Worm (Caenorhabditis elegans): Measurements from ENCODE around the gene sdz-18.

The sdz-18 gene

DNA sequence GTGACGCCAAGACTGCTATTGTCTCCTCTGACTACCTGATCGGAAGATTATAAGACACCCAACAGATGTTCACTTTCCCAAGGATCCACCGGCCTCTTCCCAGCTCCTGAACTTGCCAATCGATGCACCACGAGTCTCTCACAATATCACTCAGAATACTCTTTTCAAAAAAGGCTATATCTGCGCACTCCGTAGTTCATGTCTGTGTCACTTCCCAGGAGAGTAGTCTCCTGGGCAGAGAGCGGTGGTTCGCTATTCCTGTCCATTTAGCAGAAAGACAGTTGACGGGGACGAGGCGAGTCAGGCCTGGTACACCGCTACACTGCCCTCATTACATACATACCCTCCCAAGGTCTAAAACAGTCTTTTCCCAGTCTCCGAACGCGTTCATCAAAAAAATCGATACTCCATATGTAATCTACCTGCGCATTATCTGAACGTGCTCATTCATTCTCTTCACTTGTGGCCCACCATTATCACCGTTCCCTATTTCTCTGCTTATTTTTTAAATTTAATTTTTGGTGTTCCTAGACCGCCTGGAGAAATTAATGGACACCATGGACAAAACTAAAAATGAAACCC, 8.6 kb upstream of the sdz-18 start, which contains the start of gene btb-6:
Gene btb-6, plus strand, starts transcription at position 532 of the 582 bp plus-strand sequence.
- TF ChIP-seq unc-62 (GFP tag; optimal IDR thresholded peaks at IDR 0.05), result no peak

DNA sequence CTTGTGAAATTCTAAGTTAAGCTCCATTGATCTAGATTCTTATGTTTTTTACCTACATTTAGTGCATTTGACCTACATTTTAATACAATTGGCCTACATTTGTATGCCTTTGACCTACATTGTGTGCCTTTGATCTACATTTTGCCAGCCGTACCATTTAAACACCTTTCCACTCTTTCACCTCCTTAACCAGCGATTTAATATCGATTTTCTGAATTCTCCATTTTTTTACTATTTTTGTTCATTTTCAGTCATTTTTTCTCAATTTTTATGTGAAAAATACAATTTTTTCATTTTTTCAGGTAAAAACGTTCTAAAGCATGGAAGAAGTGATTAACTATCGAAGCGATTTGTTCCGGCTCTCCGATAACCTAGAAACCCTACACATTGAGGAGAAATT, 6.7 kb upstream of the sdz-18 start, which contains the start of gene btb-7:
Gene btb-7, plus strand, starts transcription at position 301 of the 400 bp plus-strand sequence.
- TF ChIP-seq unc-62 (GFP tag; optimal IDR thresholded peaks at IDR 0.05), result no peak

DNA sequence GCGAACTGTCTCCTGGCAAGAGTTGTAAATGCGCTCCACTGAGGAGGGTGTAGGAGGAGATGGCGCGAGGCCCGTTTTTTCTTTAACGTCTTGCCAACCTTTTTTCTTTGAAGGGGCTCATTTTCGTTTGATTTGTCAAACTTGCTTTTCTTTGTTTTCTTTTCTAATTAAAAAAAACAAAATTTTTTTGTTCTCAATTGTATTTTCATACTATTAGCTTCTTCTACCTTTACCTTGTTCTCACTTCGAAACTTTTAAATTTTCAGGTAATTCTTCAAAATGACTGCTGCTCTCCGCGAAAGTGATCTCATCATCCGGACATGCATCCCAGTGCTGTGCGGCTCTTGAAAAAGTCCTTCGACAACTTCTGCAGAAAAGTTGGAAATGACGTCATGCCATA, 3.7 kb upstream of the sdz-18 start, which contains the start of gene fbxa-184:
Gene fbxa-184, plus strand, starts transcription at position 301 of the 400 bp plus-strand sequence.
- no peak for TF ChIP-seq unc-62 (GFP tag; optimal IDR thresholded peaks at IDR 0.05)

DNA sequence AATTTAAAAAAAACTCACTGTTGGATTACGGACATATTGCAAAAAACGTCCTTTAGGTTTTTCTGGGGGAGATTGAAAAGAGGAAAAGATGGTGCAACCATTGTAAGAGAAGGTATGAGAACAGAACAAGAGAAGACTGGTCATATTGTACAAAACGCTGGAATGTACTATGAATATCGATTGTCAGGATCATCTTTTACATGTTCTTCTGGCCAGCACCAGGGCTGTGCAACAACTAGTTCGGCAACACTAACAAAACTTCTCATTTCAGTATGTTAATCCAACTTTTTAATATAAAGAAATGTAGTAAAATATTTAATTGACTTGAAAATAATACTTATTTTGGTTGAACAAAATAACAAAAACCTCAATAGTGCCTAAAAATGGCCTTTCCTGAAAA, 2.9 kb downstream of the sdz-18 start, which contains the start of gene fbxb-47:
Gene fbxb-47, minus strand, starts transcription at position 101 of the 400 bp plus-strand sequence.
- no peak for TF ChIP-seq unc-62 (GFP tag; optimal IDR thresholded peaks at IDR 0.05)

DNA sequence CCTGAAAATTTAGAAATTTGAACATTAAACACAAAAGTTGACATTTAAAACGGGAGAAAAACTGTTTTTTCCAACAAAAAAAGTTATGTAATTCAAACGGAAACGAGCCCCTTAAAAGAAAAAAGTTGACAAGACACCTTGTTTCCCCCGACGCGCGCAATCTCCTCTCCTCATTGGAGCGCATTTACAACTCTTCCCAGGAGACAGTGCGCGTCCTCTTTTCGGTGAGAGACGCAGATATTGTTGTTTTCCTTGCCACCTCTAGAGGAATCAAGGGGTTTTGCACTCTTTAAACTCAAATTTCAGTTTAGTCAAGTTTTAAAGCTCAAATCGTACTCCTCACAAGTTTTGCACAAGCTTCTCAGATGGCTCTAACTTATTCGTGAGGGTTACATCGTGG, 10.4 kb downstream of the sdz-18 start, which contains the start of gene F58E1.13:
Gene F58E1.13, minus strand, starts transcription at position 12 of the 400 bp plus-strand sequence.
- no peak for TF ChIP-seq unc-62 (GFP tag; optimal IDR thresholded peaks at IDR 0.05)

DNA sequence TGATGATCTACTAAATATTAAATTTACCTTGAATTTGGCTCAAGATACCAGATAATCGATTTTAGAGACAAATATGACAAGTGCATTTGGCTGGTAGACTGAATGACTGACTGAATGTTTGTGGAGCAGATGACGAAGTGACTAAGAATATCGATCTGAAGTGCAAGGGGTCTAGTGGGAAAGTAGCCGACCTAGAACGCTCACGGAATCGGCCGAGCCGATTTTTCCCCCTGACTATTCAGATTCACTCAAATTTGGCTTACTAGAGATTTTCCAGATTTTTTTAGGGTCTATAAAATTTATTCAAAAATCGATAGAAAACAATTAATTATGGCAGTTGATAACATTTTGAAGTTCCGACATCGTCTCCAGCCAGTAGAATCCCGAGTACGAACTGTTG, 11.8 kb downstream of the sdz-18 start, which contains the start of gene fbxc-26:
Gene fbxc-26, minus strand, starts transcription at position 101 of the 400 bp plus-strand sequence.
- no peak for TF ChIP-seq unc-62 (GFP tag; optimal IDR thresholded peaks at IDR 0.05)

DNA sequence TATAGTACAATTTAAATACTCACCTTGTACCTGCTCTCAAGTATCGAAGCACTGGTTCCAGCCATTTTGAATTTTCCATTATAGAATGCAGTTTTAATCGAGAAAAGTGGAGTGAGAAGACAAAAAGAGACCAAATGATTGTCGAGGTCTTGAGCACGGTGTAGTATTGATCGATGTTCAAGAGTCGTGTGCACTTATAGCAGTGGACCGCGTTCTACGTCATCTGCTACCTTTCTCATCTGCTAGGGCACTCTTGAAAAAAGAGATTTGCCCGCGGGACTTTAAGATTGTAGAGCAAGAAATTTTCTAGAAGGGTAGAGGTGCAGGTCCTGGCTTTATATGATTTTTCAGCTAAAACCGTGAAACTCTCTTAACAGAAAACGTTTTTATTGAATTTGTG, 13.5 kb downstream of the sdz-18 start, which contains the start of gene fbxc-21:
Gene fbxc-21, minus strand, starts transcription at position 101 of the 400 bp plus-strand sequence.
- TF ChIP-seq unc-62 (GFP tag; optimal IDR thresholded peaks at IDR 0.05), result no peak

DNA sequence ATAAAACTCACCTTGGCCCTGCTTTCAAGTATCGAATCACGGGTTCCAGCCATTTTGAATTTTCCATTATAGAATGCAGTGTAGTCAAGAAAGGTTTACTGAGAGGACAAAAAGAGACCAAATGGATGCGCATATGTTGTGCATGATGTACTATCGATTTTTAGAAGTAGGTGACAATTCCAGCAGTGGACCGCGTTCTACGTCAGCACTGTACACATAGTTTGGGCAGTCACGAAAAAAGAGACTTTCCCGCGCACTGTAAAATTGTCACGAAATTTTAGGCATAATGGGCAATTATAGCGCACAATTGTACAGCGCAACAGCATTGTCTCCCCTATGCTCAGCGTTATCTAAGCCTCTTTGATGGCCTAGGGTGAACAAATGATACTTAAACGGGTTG, 15.3 kb downstream of the sdz-18 start, which contains the start of gene fbxc-22:
Gene fbxc-22, minus strand, starts transcription at position 101 of the 400 bp plus-strand sequence.
- TF ChIP-seq unc-62 (GFP tag; optimal IDR thresholded peaks at IDR 0.05), result no peak

DNA sequence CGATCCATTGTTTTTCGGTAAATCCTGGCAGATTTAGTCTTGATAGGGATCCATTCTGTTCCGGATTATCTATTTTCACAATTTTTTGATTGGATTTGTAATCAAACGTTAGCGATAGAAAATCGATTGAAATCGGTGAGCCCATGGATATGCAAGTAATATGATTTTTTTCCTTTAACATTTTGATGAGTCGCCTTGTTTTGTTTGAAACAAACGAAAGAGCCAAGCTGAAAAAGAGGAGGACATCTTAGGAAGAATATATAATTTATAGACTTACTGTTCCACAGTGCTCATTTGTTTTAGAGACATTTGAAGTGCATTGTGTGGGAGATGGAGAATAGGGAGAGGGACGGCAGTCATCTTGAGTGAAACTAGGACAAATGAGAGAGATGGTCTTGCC, 17.5 kb downstream of the sdz-18 start, which contains the start of the genes fbxb-18 and fbxb-19:
Gene fbxb-18, minus strand, starts transcription at position 101 of the 400 bp plus-strand sequence.
Gene fbxb-19, minus strand, starts transcription at position 369 of the 400 bp plus-strand sequence.
- TF ChIP-seq unc-62 (GFP tag; optimal IDR thresholded peaks at IDR 0.05), result no peak

DNA sequence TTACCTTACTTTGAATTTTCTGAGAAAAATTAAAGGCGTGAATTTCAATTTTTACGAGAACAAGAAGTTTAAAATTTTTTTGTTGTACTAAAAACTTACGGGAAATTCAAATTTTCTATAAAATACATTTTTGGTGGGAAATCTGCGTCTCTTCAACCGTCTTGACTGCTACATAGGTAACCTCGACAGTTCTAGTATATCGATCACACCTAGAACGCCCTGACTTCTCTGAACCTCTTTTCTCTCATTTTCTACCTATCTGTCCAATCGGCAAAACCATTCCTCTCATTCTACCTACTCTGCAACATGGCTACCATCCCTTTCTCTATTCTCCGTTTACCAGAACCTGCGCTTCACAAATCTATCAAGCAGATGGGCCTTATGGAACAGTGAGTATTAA, 22.5 kb downstream of the sdz-18 start, which contains the start of gene fbxb-25:
Gene fbxb-25, plus strand, starts transcription at position 301 of the 400 bp plus-strand sequence.
- TF ChIP-seq unc-62 (GFP tag; optimal IDR thresholded peaks at IDR 0.05), result no peak

DNA sequence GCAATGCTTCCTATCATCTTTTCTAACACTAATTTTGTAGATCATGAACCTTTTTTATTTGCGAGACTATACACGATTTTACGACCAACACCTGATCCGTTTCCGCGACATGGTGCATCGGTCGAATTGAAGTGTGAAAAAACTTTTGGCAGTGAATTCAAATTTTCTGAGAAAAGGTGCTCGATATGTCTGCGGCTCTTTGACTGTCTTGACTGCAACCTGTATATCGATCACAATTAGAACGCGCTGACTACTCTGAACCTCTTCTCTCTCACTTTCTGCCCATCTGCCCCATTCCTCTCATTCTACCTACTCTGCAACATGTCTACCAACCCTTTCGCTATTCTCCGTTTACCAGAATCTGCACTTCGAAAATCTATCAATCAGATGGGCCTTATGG, 24.1 kb downstream of the sdz-18 start, which contains the start of gene fbxb-26:
Gene fbxb-26, plus strand, starts transcription at position 301 of the 400 bp plus-strand sequence.
- no peak for TF ChIP-seq unc-62 (GFP tag; optimal IDR thresholded peaks at IDR 0.05)

DNA sequence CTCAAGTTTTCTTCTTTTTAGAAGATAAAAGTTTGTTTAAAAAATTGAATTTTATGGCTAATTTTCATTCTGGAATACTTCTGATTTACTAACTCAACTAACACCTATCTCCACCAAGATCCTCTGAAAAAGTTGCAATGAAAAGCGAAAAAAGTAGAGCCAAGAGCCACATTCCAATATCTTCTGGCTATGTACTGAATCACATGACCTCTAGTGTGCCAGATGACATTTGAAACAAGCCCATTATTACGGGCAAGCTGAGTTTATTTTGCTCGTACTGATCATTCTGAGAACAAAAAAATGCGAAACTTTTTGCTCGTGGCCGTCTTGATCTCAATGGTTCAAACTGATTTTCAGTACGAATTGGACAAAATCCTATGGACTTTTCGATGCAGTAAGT, 27.2 kb downstream of the sdz-18 start, which contains the start of gene irld-36:
Gene irld-36, plus strand, starts transcription at position 301 of the 400 bp plus-strand sequence.
- no peak for TF ChIP-seq unc-62 (GFP tag; optimal IDR thresholded peaks at IDR 0.05)

DNA sequence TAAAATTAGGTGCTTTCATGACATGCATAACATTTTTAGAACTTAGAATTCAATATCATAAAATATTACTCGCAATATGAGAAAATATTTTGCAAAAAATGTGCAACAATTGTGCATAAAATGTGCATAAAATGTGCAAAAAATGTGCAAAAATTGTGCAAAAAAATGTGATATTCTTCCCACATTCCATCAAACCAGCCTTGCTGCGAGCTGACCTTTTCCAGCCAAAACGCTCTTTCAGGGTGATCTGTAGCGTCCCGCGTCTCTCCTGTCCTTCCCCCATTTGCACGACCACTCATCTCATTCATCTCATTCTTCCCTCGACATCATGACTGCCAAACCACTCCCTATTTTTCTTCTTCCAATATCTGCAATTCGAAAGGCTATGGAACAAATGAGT, 30.2 kb downstream of the sdz-18 start, which contains the start of gene fbxb-17:
Gene fbxb-17, plus strand, starts transcription at position 301 of the 400 bp plus-strand sequence.
- no peak for TF ChIP-seq unc-62 (GFP tag; optimal IDR thresholded peaks at IDR 0.05)

DNA sequence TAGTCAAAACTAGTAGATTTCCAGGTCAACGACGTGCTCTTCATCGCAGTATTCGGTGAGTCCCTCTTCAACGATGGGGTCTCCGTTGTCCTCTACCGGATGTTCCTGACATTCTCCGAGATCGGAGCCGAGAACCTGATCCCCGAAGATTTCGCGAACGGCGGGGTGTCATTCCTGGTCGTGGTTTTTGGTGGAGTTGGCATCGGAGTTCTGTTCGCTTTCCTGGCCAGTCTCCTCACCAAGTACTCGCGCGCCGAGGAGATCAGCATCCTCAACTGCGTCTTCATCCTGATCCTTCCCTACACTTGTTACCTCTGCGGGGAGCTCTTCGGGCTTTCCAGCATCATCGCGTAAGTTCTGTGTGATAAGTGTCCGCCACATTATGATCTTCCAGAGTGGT, 33.6 kb downstream of the sdz-18 start:
- no peak for TF ChIP-seq unc-62 (GFP tag; optimal IDR thresholded peaks at IDR 0.05)

DNA sequence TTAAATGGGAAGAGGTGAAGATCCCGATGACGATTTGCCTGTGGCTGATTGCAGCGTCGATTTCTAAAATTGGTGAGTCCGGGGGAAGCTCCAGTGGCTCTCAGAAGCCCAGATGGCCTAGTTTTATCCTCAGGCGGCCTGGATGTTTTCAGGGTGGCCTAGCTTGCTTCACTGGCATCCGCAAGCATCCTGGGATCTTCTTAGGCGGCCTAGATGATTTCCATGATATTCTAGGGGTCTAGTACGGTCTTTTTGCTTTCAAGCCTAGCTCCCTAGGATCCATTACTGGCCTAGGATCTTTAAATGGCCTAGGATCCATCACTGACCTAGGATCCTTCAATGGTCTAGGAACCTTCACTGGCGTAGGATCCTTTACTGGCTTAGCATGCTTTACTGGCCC, 35.3 kb downstream of the sdz-18 start:
- no peak for TF ChIP-seq unc-62 (GFP tag; optimal IDR thresholded peaks at IDR 0.05)

DNA sequence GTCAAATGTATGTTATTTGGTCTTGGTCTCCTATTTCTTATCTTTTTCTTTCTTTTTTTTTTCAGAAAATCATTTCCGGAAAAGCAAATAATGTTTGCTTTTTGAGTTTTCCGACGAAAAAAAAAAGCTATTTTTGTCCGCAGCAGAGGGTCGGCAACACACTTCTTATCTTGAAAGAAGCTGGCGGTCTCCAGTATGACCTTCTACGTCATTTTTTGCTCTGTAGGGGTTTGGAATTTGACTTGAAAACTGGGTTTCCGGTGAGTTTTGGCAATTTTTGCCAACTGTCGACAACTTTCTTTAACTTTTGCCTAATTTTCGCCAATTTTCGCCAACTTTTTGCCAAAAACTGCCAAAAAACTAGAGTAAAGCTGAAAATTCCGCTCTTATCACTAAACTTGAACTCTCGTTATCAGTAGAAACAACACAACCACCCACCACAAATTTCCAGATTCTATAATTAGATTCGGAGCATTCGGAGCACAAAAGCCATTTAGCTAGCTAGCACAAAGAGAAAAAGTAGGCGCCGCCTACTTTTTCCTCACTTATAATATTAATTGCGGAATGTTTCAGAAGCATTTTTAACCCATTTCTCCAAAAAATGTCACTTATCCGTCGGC, 35.9 kb downstream of the sdz-18 start, which contains the start of gene nhx-6:
Gene nhx-6, plus strand, starts transcription at position 570 of the 620 bp plus-strand sequence.
- TF ChIP-seq unc-62 (GFP tag; optimal IDR thresholded peaks at IDR 0.05), result no peak
